Worm (Caenorhabditis elegans) whole organism, mixed stage, embryonic: ENCODE results near the gene ric-3.

Experiments used
- M03D4.4 ChIP-seq: sonication (generic microtip); optimal IDR thresholded peaks from 2 replicates; lab custom pipeline; 2017; ENCODE audit warnings: mild to moderate bottlenecking, missing genetic modification characterization, missing compliant biosample characterization
- bed-3 ChIP-seq: fragments of 200-800 bp; sonication (Bioruptor generic); optimal IDR thresholded peaks from 3 replicates; lab custom pipeline; 2018; ENCODE audit warnings: mild to moderate bottlenecking, missing genetic modification characterization, moderate library complexity, missing compliant biosample characterization
- blmp-1 ChIP-seq: fragments of 150-350 bp; optimal IDR thresholded peaks from 2 replicates; lab custom pipeline; 2014; ENCODE audit warnings: missing biosample characterization, missing genetic modification characterization
- ceh-39 ChIP-seq: fragments of 150-350 bp; optimal IDR thresholded peaks from 2 replicates; lab custom pipeline; 2014; ENCODE audit warnings: missing biosample characterization, missing genetic modification characterization
- ceh-43 ChIP-seq: fragments of 200-800 bp; sonication (Bioruptor generic); optimal IDR thresholded peaks from 2 replicates; lab custom pipeline; 2018; ENCODE audit warnings: mild to moderate bottlenecking, missing genetic modification characterization, moderate library complexity, missing compliant biosample characterization
- ceh-83 ChIP-seq: fragments of 200-800 bp; sonication (Bioruptor generic); optimal IDR thresholded peaks from 2 replicates; lab custom pipeline; 2018; ENCODE audit warnings: mild to moderate bottlenecking, missing genetic modification characterization, missing compliant biosample characterization
- ces-1 ChIP-seq: fragments of 150-350 bp; optimal IDR thresholded peaks from 2 replicates; lab custom pipeline; 2014; ENCODE audit warnings: missing biosample characterization, missing genetic modification reagents, missing genetic modification characterization
- cnd-1 ChIP-seq: fragments of 200-800 bp; sonication (Bioruptor generic); optimal IDR thresholded peaks from 2 replicates; lab custom pipeline; 2018; ENCODE audit warnings: mild to moderate bottlenecking, missing genetic modification characterization, missing compliant biosample characterization
- drap-1 ChIP-seq: fragments of 200-800 bp; sonication (Bioruptor generic); optimal IDR thresholded peaks from 3 replicates; lab custom pipeline; 2018; ENCODE audit warnings: mild to moderate bottlenecking, missing genetic modification characterization, missing compliant biosample characterization
- elt-1 ChIP-seq: sonication (generic microtip); optimal IDR thresholded peaks from 2 replicates; lab custom pipeline; 2017; ENCODE audit warnings: missing genetic modification characterization, mild to moderate bottlenecking, missing compliant biosample characterization, antibody characterized with exemption, moderate library complexity, borderline replicate concordance; ENCODE audit not compliant: insufficient read depth
- elt-3 ChIP-seq: fragments of 150-350 bp; optimal IDR thresholded peaks from 2 replicates; lab custom pipeline; 2014; ENCODE audit warnings: missing biosample characterization, missing genetic modification characterization
- flh-1 ChIP-seq: fragments of 200-800 bp; sonication (Bioruptor generic); optimal IDR thresholded peaks from 2 replicates; lab custom pipeline; 2018; ENCODE audit warnings: mild to moderate bottlenecking, missing genetic modification characterization, moderate library complexity, missing compliant biosample characterization
- ham-2 ChIP-seq: fragments of 200-800 bp; sonication (Bioruptor generic); optimal IDR thresholded peaks from 2 replicates; lab custom pipeline; 2018; ENCODE audit warnings: mild to moderate bottlenecking, missing genetic modification characterization, missing compliant biosample characterization
- hlh-1 ChIP-seq: fragments of 150-350 bp; optimal IDR thresholded peaks from 2 replicates; lab custom pipeline; 2014; ENCODE audit warnings: missing biosample characterization, missing genetic modification reagents, missing genetic modification characterization
- lin-13 ChIP-seq: fragments of 150-350 bp; optimal IDR thresholded peaks from 2 replicates; lab custom pipeline; 2014; ENCODE audit warnings: missing biosample characterization, missing genetic modification characterization
- lin-32 ChIP-seq: fragments of 200-800 bp; sonication (Bioruptor generic); optimal IDR thresholded peaks from 2 replicates; lab custom pipeline; 2018; ENCODE audit warnings: mild to moderate bottlenecking, missing genetic modification characterization, missing compliant biosample characterization
- lsy-2 ChIP-seq: fragments of 150-350 bp; optimal IDR thresholded peaks from 2 replicates; lab custom pipeline; 2014; ENCODE audit warnings: missing biosample characterization, missing genetic modification characterization
- mab-5 ChIP-seq: fragments of 150-350 bp; optimal IDR thresholded peaks from 2 replicates; lab custom pipeline; 2014; ENCODE audit warnings: missing biosample characterization, missing genetic modification characterization
- mep-1 ChIP-seq: fragments of 150-350 bp; optimal IDR thresholded peaks from 2 replicates; lab custom pipeline; 2017; ENCODE audit warnings: missing biosample characterization, missing genetic modification reagents, missing genetic modification characterization, inconsistent platforms
- mls-2 ChIP-seq: sonication (generic microtip); optimal IDR thresholded peaks from 2 replicates; lab custom pipeline; 2016; ENCODE audit warnings: mild to moderate bottlenecking, missing genetic modification characterization, moderate library complexity, missing compliant biosample characterization
- nhr-12 ChIP-seq: fragments of 150-350 bp; optimal IDR thresholded peaks from 2 replicates; lab custom pipeline; 2014; ENCODE audit warnings: missing biosample characterization, missing genetic modification characterization
- nhr-2 ChIP-seq: fragments of 150-350 bp; optimal IDR thresholded peaks from 2 replicates; lab custom pipeline; 2014; ENCODE audit warnings: missing biosample characterization, missing genetic modification characterization
- nhr-237 ChIP-seq: fragments of 150-350 bp; optimal IDR thresholded peaks from 2 replicates; lab custom pipeline; 2014; ENCODE audit warnings: missing biosample characterization, missing genetic modification characterization
- nhr-28 ChIP-seq: fragments of 150-350 bp; optimal IDR thresholded peaks from 2 replicates; lab custom pipeline; 2014; ENCODE audit warnings: missing biosample characterization, missing genetic modification characterization
- nhr-76 ChIP-seq: sonication (generic microtip); optimal IDR thresholded peaks from 2 replicates; lab custom pipeline; 2017; ENCODE audit warnings: missing biosample characterization, missing genetic modification characterization
- pha-4 ChIP-seq: fragments of 150-350 bp; optimal IDR thresholded peaks from 2 replicates; lab custom pipeline; 2018; ENCODE audit warnings: missing biosample characterization, missing genetic modification reagents, missing genetic modification characterization
- sem-2 ChIP-seq: fragments of 200-800 bp; sonication (Bioruptor generic); optimal IDR thresholded peaks from 2 replicates; lab custom pipeline; 2018; ENCODE audit warnings: mild to moderate bottlenecking, missing genetic modification characterization, missing compliant biosample characterization
- snpc-4 ChIP-seq: fragments of 150-350 bp; optimal IDR thresholded peaks from 2 replicates; lab custom pipeline; 2014; ENCODE audit warnings: missing biosample characterization, missing genetic modification characterization
- sptf-1 ChIP-seq: sonication (generic microtip); optimal IDR thresholded peaks from 2 replicates; lab custom pipeline; 2017; ENCODE audit warnings: mild to moderate bottlenecking, missing genetic modification characterization, moderate library complexity, missing compliant biosample characterization
- tbx-8 ChIP-seq: fragments of 200-800 bp; sonication (Bioruptor generic); optimal IDR thresholded peaks from 2 replicates; lab custom pipeline; 2018; ENCODE audit warnings: mild to moderate bottlenecking, missing genetic modification characterization, moderate library complexity, missing compliant biosample characterization
- unc-120 ChIP-seq: sonication (generic microtip); optimal IDR thresholded peaks from 2 replicates; lab custom pipeline; 2017; ENCODE audit warnings: missing genetic modification characterization, missing compliant biosample characterization; ENCODE audit not compliant: poor library complexity, severe bottlenecking
- unc-39 ChIP-seq: fragments of 150-350 bp; optimal IDR thresholded peaks from 2 replicates; lab custom pipeline; 2014; ENCODE audit warnings: missing biosample characterization, missing genetic modification characterization
- unc-62 ChIP-seq: fragments of 150-350 bp; optimal IDR thresholded peaks from 2 replicates; lab custom pipeline; 2014; ENCODE audit warnings: missing biosample characterization, missing genetic modification reagents, missing genetic modification characterization
- zip-8 ChIP-seq: fragments of 150-350 bp; optimal IDR thresholded peaks from 2 replicates; lab custom pipeline; 2014; ENCODE audit warnings: missing biosample characterization, missing genetic modification characterization
- ztf-11 ChIP-seq: fragments of 150-350 bp; optimal IDR thresholded peaks from 2 replicates; lab custom pipeline; 2014; ENCODE audit warnings: missing biosample characterization, missing genetic modification characterization

The ric-3 gene

DNA sequence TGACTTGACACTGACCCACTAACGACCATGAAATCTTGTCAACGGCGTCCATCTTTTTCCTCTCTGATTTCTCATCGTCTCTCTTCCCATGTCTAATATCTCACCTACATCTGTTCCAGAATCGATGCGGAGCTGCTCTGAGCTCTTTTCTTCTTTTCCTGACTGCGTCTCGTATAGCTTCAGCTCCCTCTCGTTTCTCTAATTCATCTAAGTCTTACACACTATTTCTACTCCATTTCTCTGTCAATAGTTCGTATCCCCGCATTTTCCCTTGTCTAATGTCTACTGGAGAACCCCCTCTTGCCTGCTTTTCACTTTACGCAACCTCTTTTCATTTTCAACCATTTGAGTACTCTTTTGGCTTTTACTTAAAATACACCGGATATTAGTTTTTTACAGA is at the start of gene ric-3:
ric-3 (plus strand) TSS at position 400 of the 400 bp plus-strand sequence.
- TF ChIP-seq mls-2: no peak
- TF ChIP-seq flh-1 (GFP tag; lab: Kevin White, UChicago): no peak
- no peak for TF ChIP-seq nhr-2 (tag; lab: Kevin White, UChicago)
- no peak for TF ChIP-seq nhr-12 (tag; lab: Kevin White, UChicago)
- TF ChIP-seq zip-8 (tag; lab: Kevin White, UChicago): no peak
- no peak for TF ChIP-seq elt-1
- TF ChIP-seq ztf-11 (tag; lab: Kevin White, UChicago): no peak
- TF ChIP-seq sem-2: no peak
- TF ChIP-seq nhr-237 (tag; lab: Kevin White, UChicago): no peak
- TF ChIP-seq ham-2 (GFP tag; lab: Kevin White, UChicago): peak; percentile 6
- no peak for TF ChIP-seq bed-3 (GFP tag; lab: Kevin White, UChicago)
- TF ChIP-seq ceh-39 (tag; lab: Kevin White, UChicago): no peak
- peak; percentile 84 for TF ChIP-seq ces-1 (GFP tag; lab: Kevin White, UChicago)
- peak; percentile 29 for TF ChIP-seq mep-1 (tag; lab: Kevin White, UChicago)
- TF ChIP-seq M03D4.4 (tag; lab: Kevin White, UChicago): no peak
- no peak for TF ChIP-seq nhr-28 (tag; lab: Kevin White, UChicago)
- no peak for TF ChIP-seq drap-1 (GFP tag; lab: Kevin White, UChicago)
- no peak for TF ChIP-seq lsy-2
- TF ChIP-seq unc-120 (tag; lab: Kevin White, UChicago): peak; percentile 72
- no peak for TF ChIP-seq lin-32 (GFP tag; lab: Kevin White, UChicago)
- TF ChIP-seq tbx-8 (GFP tag; lab: Kevin White, UChicago): no peak
- peak; percentile 60 for TF ChIP-seq hlh-1 (tag; lab: Kevin White, UChicago)
- no peak for TF ChIP-seq blmp-1
- TF ChIP-seq unc-39 (tag; lab: Kevin White, UChicago): no peak
- no peak for TF ChIP-seq ceh-43 (GFP tag; lab: Kevin White, UChicago)
- no peak for TF ChIP-seq cnd-1
- TF ChIP-seq ceh-83: no peak
- peak; percentile 60 for TF ChIP-seq unc-62 (GFP tag; lab: Kevin White, UChicago)
- TF ChIP-seq mab-5 (tag; lab: Kevin White, UChicago): no peak
- TF ChIP-seq sptf-1 (tag; lab: Kevin White, UChicago): no peak
- no peak for TF ChIP-seq lin-13 (tag; lab: Kevin White, UChicago)
- TF ChIP-seq snpc-4: no peak
- TF ChIP-seq nhr-76 (tag; lab: Kevin White, UChicago): no peak
- TF ChIP-seq elt-3 (tag; lab: Kevin White, UChicago): peak; percentile 9
- no peak for TF ChIP-seq pha-4 (tag; lab: Kevin White, UChicago)

DNA sequence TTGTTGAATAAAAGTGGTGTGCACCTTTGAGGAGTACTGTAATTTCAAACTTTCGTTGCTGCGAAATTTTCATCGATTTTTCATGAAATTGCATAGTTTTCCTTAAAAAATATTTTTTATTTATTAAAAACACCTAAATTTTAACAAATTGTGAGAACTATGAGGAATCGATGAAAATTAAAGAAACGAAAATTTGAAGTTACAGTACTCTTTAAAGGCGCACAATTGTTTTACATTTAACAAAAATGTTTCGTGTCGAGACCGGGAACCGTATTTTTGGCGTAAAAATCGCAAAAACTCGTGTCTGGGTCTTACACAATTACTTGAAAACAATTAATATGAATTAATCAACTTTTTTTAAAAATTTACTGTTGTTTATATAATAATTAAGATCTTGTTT is 47.9 kb upstream of the ric-3 start, which contains the start of gene rdl-1:
rdl-1 (minus strand) TSS at position 101 of the 400 bp plus-strand sequence.
- no peak for TF ChIP-seq ham-2 (GFP tag; lab: Kevin White, UChicago)
- no peak for TF ChIP-seq snpc-4
- no peak for TF ChIP-seq nhr-2 (tag; lab: Kevin White, UChicago)
- no peak for TF ChIP-seq elt-3 (tag; lab: Kevin White, UChicago)
- no peak for TF ChIP-seq sem-2
- TF ChIP-seq sptf-1 (tag; lab: Kevin White, UChicago): no peak
- no peak for TF ChIP-seq hlh-1 (tag; lab: Kevin White, UChicago)
- TF ChIP-seq flh-1 (GFP tag; lab: Kevin White, UChicago): no peak
- TF ChIP-seq nhr-76 (tag; lab: Kevin White, UChicago): no peak
- TF ChIP-seq lsy-2: no peak
- TF ChIP-seq lin-32 (GFP tag; lab: Kevin White, UChicago): no peak
- no peak for TF ChIP-seq unc-39 (tag; lab: Kevin White, UChicago)
- TF ChIP-seq cnd-1: no peak
- no peak for TF ChIP-seq ceh-43 (GFP tag; lab: Kevin White, UChicago)
- TF ChIP-seq mep-1 (tag; lab: Kevin White, UChicago): no peak
- no peak for TF ChIP-seq elt-1
- TF ChIP-seq nhr-28 (tag; lab: Kevin White, UChicago): no peak
- TF ChIP-seq pha-4 (tag; lab: Kevin White, UChicago): no peak
- TF ChIP-seq ztf-11 (tag; lab: Kevin White, UChicago): no peak
- TF ChIP-seq, all 35 proteins: peak for 0

DNA sequence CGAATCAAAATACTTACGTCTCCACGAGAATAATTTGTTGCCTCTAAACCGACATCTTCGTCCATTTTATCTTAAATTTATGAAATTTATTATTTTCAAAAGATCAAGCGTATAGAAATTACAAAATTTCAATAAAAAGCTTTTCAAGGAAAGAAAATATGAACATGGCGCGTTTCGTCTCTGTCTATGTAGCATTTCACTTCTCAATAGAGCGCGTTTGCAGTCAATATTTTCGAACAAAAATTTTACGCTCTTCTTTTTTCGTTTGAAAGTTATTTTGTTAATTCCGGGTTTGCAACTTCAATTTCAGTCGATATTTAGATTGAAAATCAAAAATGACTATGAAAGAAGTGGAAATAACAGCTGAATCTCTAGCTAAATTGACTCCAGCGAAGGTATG is 43.8 kb upstream of the ric-3 start, which contains the start of the genes hcf-1 and swd-2.2:
hcf-1 (minus strand) TSS at position 70 of the 400 bp plus-strand sequence.
swd-2.2 (plus strand) TSS at position 206 of the 400 bp plus-strand sequence.
- TF ChIP-seq mep-1 (tag; lab: Kevin White, UChicago): peak; percentile 40
- no peak for TF ChIP-seq blmp-1
- TF ChIP-seq nhr-237 (tag; lab: Kevin White, UChicago): peak; percentile 26
- TF ChIP-seq pha-4 (tag; lab: Kevin White, UChicago): peak; percentile 21
